Fruit fly (Drosophila melanogaster) whole organism, larva: Measurements from ENCODE around the gene CG9132.

Source experiments
- noc ChIP-seq: fragments of 200-800 bp; sonication (Bioruptor generic); optimal IDR thresholded peaks from 3 replicates; lab custom pipeline; 2019; ENCODE audit warnings: missing biosample characterization, mild to moderate bottlenecking, missing genetic modification characterization, moderate library complexity

Gene CG9132

dm6 chrX:16800530-16801027 lies at the start of gene CG9132, which contains the start of gene CG4789:
Gene CG9132, minus strand, starts transcription at chrX:16800710.
Gene CG4789, plus strand, starts transcription at chrX:16800930.
- TF ChIP-seq noc (tag; lab: Kevin White, UChicago): no peak

dm6 chrX:16849517-16849916 lies 49.0 kb upstream of the CG9132 start:
- no peak for TF ChIP-seq noc (tag; lab: Kevin White, UChicago)

- no peak for TF ChIP-seq noc (tag; lab: Kevin White, UChicago)
Measured at dm6 chrX:16848978-16849377, 48.5 kb upstream of the CG9132 start.

dm6 chrX:16846575-16846974 lies 46.1 kb upstream of the CG9132 start:
- no peak for TF ChIP-seq noc (tag; lab: Kevin White, UChicago)

dm6 chrX:16844295-16844694 lies 43.8 kb upstream of the CG9132 start, which contains the start of gene RSG7:
Gene RSG7, minus strand, starts transcription at chrX:16844433.
- TF ChIP-seq noc (tag; lab: Kevin White, UChicago): no peak

- TF ChIP-seq noc (tag; lab: Kevin White, UChicago): no peak
Measured at dm6 chrX:16839905-16840304, 39.4 kb upstream of the CG9132 start.

- TF ChIP-seq noc (tag; lab: Kevin White, UChicago): no peak
Measured at dm6 chrX:16839033-16839432, 38.5 kb upstream of the CG9132 start.

- TF ChIP-seq noc (tag; lab: Kevin White, UChicago): peak; percentile 32
Measured at dm6 chrX:16837588-16838178, 37.2 kb upstream of the CG9132 start.

- no peak for TF ChIP-seq noc (tag; lab: Kevin White, UChicago)
Measured at dm6 chrX:16836805-16837333, 36.4 kb upstream of the CG9132 start.

- peak; percentile 80 for TF ChIP-seq noc (tag; lab: Kevin White, UChicago)
Measured at dm6 chrX:16836091-16836799, 35.7 kb upstream of the CG9132 start.

- TF ChIP-seq noc (tag; lab: Kevin White, UChicago): no peak
Measured at dm6 chrX:16835304-16835703, 34.8 kb upstream of the CG9132 start, which contains the start of the genes CG13004 and CG46306. Gene CG13004, minus strand, starts transcription at chrX:16835520. Gene CG46306, minus strand, starts transcription at chrX:16835520.

- TF ChIP-seq noc (tag; lab: Kevin White, UChicago): no peak
Measured at dm6 chrX:16834259-16834658, 33.7 kb upstream of the CG9132 start.

dm6 chrX:16833097-16833496 lies 32.6 kb upstream of the CG9132 start:
- no peak for TF ChIP-seq noc (tag; lab: Kevin White, UChicago)

dm6 chrX:16831848-16832247 lies 31.3 kb upstream of the CG9132 start:
- TF ChIP-seq noc (tag; lab: Kevin White, UChicago): no peak

- TF ChIP-seq noc (tag; lab: Kevin White, UChicago): no peak
Measured at dm6 chrX:16830081-16830480, 29.6 kb upstream of the CG9132 start.

dm6 chrX:16829439-16830028 lies 29.0 kb upstream of the CG9132 start:
- peak; percentile 43 for TF ChIP-seq noc (tag; lab: Kevin White, UChicago)
